Worm (Caenorhabditis elegans): ENCODE results near the gene C05D11.5.

DNA sequence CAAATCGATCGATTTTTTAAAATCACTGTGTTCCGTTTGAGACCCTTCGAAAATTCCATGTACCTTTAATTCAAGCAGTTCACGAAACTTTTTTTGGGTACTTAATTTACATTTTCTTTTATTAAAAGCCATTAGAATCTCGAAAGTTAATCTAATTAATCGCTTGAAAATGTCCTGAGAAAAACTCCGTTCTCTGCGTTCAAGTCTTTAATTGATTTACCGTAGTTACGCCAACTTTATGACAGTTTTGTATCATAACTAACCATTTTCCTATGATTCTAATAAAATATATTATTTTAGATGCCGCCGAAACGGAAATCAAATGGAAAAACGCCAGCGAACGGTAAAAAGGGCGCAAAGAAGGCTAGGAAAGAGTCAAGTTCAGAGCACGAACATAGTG lies 42.4 kb upstream of the C05D11.5 start, which contains the start of gene jhdm-1:
- TF ChIP-seq M03D4.4 (tag; optimal IDR thresholded peaks at IDR 0.05), result no peak
- TF ChIP-seq elt-3 (tag; optimal IDR thresholded peaks at IDR 0.05), result no peak
- no peak for TF ChIP-seq nhr-237 (tag; optimal IDR thresholded peaks at IDR 0.05)
- TF ChIP-seq lsy-2 (tag; optimal IDR thresholded peaks at IDR 0.05), result no peak
- TF ChIP-seq ceh-43 (GFP tag; optimal IDR thresholded peaks at IDR 0.05), result no peak
- TF ChIP-seq unc-62 (GFP tag; optimal IDR thresholded peaks at IDR 0.05), result no peak
- TF ChIP-seq sptf-1 (tag; optimal IDR thresholded peaks at IDR 0.05), result no peak
- TF ChIP-seq nhr-12 (tag; optimal IDR thresholded peaks at IDR 0.05), result no peak
- TF ChIP-seq snpc-4 (tag; optimal IDR thresholded peaks at IDR 0.05), result no peak

Measured in whole organism, mixed stage, embryonic.